Worm (Caenorhabditis elegans): ENCODE data around the gene T04C12.9.

The T04C12.9 gene

DNA sequence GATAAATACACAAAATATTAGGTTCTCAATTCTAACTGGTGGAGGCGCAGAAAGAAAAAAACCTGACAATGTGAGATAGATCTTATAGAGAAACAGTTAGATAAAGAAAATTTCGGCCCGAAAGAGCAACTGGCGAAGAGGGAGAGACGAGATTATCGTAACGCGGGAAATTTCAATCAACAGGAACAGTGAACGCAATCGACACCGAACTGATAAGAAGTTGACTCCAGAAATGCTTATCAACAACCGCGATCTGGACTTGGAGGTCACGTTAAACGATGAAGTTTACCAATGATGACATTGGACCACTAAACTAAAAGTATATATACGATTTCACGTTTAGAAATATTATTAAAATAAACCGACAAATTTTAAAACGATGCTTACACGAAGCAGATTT is 13.4 kb upstream of the T04C12.9 start:
- peak; percentile 49 for TF ChIP-seq nhr-71 (tag; optimal IDR thresholded peaks at IDR 0.05)
- no peak for TF ChIP-seq nhr-237 (tag; optimal IDR thresholded peaks at IDR 0.05)
- no peak for TF ChIP-seq sup-37 (GFP tag; optimal IDR thresholded peaks at IDR 0.05)
- no peak for TF ChIP-seq tbx-2 (tag; optimal IDR thresholded peaks at IDR 0.05)
- TF ChIP-seq efl-3 (GFP tag; optimal IDR thresholded peaks at IDR 0.05): no peak
- peak in 1 of 6 experiments; percentile 21 for TF ChIP-seq elt-3 (tag; optimal IDR thresholded peaks at IDR 0.05)
- TF ChIP-seq nhr-20 (tag; optimal IDR thresholded peaks at IDR 0.05): peak; percentile 34
- TF ChIP-seq ces-1 (GFP tag; optimal IDR thresholded peaks at IDR 0.05): no peak
- TF ChIP-seq aha-1 (tag; optimal IDR thresholded peaks at IDR 0.05): no peak
- TF ChIP-seq ceh-88 (GFP tag; IDR thresholded peaks at IDR 0.05): no peak
- TF ChIP-seq blmp-1 (tag; optimal IDR thresholded peaks at IDR 0.05): no peak
- no peak for TF ChIP-seq F16B12.6 (tag; optimal IDR thresholded peaks at IDR 0.05)
- TF ChIP-seq aly-2 (tag; optimal IDR thresholded peaks at IDR 0.05): peak; percentile 96
- no peak for TF ChIP-seq ceh-63 (GFP tag; optimal IDR thresholded peaks at IDR 0.05)
- peak; percentile 12 for TF ChIP-seq lin-14 (GFP tag; optimal IDR thresholded peaks at IDR 0.05)
- no peak for TF ChIP-seq egl-13 (tag; optimal IDR thresholded peaks at IDR 0.05)
- no peak for TF ChIP-seq Y116A8C.19 (tag; optimal IDR thresholded peaks at IDR 0.05; ENCODE audit: borderline replicate concordance)
- peak; percentile 37 for TF ChIP-seq lin-13 (GFP tag; optimal IDR thresholded peaks at IDR 0.05)
- no peak for TF ChIP-seq nhr-77 (tag; optimal IDR thresholded peaks at IDR 0.05)
- TF ChIP-seq mep-1 (tag; optimal IDR thresholded peaks at IDR 0.05): no peak
- TF ChIP-seq nhr-90 (tag; optimal IDR thresholded peaks at IDR 0.05; ENCODE audit: poor library complexity): peak; percentile 27
- no peak for TF ChIP-seq lin-15B (tag; optimal IDR thresholded peaks at IDR 0.05)
- no peak for TF ChIP-seq lin-35 (GFP tag; optimal IDR thresholded peaks at IDR 0.05)
- TF ChIP-seq ceh-8 (GFP tag; optimal IDR thresholded peaks at IDR 0.05): no peak
- TF ChIP-seq snpc-4 (tag; optimal IDR thresholded peaks at IDR 0.05): no peak
- no peak for TF ChIP-seq irx-1 (tag; optimal IDR thresholded peaks at IDR 0.05)
- no peak for TF ChIP-seq xbp-1 (tag; optimal IDR thresholded peaks at IDR 0.05)
- no peak for TF ChIP-seq unc-98 (GFP tag; IDR thresholded peaks at IDR 0.05)
- no peak for TF ChIP-seq alr-1 (tag; optimal IDR thresholded peaks at IDR 0.05; ENCODE audit: borderline replicate concordance)
- no peak for TF ChIP-seq isw-1 (GFP tag; IDR thresholded peaks at IDR 0.05)
- TF ChIP-seq pqm-1 (tag; optimal IDR thresholded peaks at IDR 0.05): no peak
- TF ChIP-seq efl-1 (optimal IDR thresholded peaks at IDR 0.05): no peak
- peak in 1 of 2 experiments; percentile 76 for TF ChIP-seq efl-1 (GFP tag; optimal IDR thresholded peaks at IDR 0.05 in 1 of 2)
- peak; percentile 85 for TF ChIP-seq ama-1 (optimal IDR thresholded peaks at IDR 0.05)
- no peak for TF ChIP-seq mab-9 (GFP tag; IDR thresholded peaks at IDR 0.05)
- TF ChIP-seq jun-1 (tag; optimal IDR thresholded peaks at IDR 0.05): no peak
- TF ChIP-seq swsn-7 (tag; optimal IDR thresholded peaks at IDR 0.05): no peak
- no peak for TF ChIP-seq egl-27 (tag; optimal IDR thresholded peaks at IDR 0.05)
- TF ChIP-seq nhr-28 (tag; optimal IDR thresholded peaks at IDR 0.05): no peak
- TF ChIP-seq sptf-1 (tag; optimal IDR thresholded peaks at IDR 0.05): no peak
- no peak for TF ChIP-seq fkh-4 (tag; optimal IDR thresholded peaks at IDR 0.05; ENCODE audit: borderline replicate concordance)
- no peak for TF ChIP-seq nhr-84 (tag; optimal IDR thresholded peaks at IDR 0.05)
- peak in 1 of 3 experiments; percentile 3 for TF ChIP-seq dpl-1 (GFP tag; optimal IDR thresholded peaks at IDR 0.05)
- no peak for TF ChIP-seq unc-86 (tag; optimal IDR thresholded peaks at IDR 0.05)
- no peak for TF ChIP-seq mdl-1 (tag; optimal IDR thresholded peaks at IDR 0.05)
- TF ChIP-seq skn-1 (tag; optimal IDR thresholded peaks at IDR 0.05): no peak
- TF ChIP-seq zip-4 (GFP tag; optimal IDR thresholded peaks at IDR 0.05): no peak
- no peak for TF ChIP-seq tlp-1 (tag; optimal IDR thresholded peaks at IDR 0.05)
- TF ChIP-seq unc-130 (tag; optimal IDR thresholded peaks at IDR 0.05): no peak
- no peak for TF ChIP-seq unc-30 (tag; optimal IDR thresholded peaks at IDR 0.05)
- no peak for TF ChIP-seq lin-39 (tag; optimal IDR thresholded peaks at IDR 0.05)
- no peak for TF ChIP-seq hpl-2 (GFP tag; optimal IDR thresholded peaks at IDR 0.05)
- TF ChIP-seq ceh-82 (tag; optimal IDR thresholded peaks at IDR 0.05): no peak
- no peak for TF ChIP-seq fkh-10 (GFP tag; optimal IDR thresholded peaks at IDR 0.05)
- no peak for TF ChIP-seq hlh-4 (tag; optimal IDR thresholded peaks at IDR 0.05)

All from whole organism, L1 larva.